Fruit fly (Drosophila melanogaster) whole organism, embryonic: Measurements from ENCODE around the gene mRpS7.

Experiments used
- Adf1 ChIP-seq: fragments of 200-800 bp; sonication (Bioruptor generic); IDR thresholded peaks from 2 replicates; pipeline ENCODE4 v1.3.6; 2022; ENCODE audit warnings: missing biosample characterization, missing genetic modification characterization
- Bteb2 ChIP-seq: fragments of 200-800 bp; sonication (Bioruptor generic); optimal IDR thresholded peaks from 2 replicates; lab custom pipeline; 2016; ENCODE audit warnings: missing biosample characterization, missing genetic modification characterization
- CG10274 ChIP-seq: fragments of 200-800 bp; sonication (Bioruptor generic); optimal IDR thresholded peaks from 3 replicates; lab custom pipeline; 2017; ENCODE audit warnings: missing biosample characterization, mild to moderate bottlenecking, missing genetic modification characterization
- CG10979 ChIP-seq: fragments of 200-800 bp; sonication (Bioruptor generic); optimal IDR thresholded peaks from 2 replicates; lab custom pipeline; 2018; ENCODE audit warnings: missing biosample characterization, mild to moderate bottlenecking, missing genetic modification characterization, moderate library complexity
- CG11398 ChIP-seq: fragments of 200-800 bp; sonication (Bioruptor generic); optimal IDR thresholded peaks from 2 replicates; lab custom pipeline; 2016; ENCODE audit warnings: missing biosample characterization, missing genetic modification characterization
- CG12299 ChIP-seq: fragments of 200-800 bp; sonication (Bioruptor generic); optimal IDR thresholded peaks from 2 replicates; lab custom pipeline; 2018; ENCODE audit warnings: missing biosample characterization, mild to moderate bottlenecking, missing genetic modification characterization
- CG12744 ChIP-seq: fragments of 200-800 bp; sonication (Bioruptor generic); optimal IDR thresholded peaks from 2 replicates; lab custom pipeline; 2016; ENCODE audit warnings: missing biosample characterization, missing genetic modification characterization
- CG12942 ChIP-seq: fragments of 200-800 bp; sonication (Bioruptor generic); optimal IDR thresholded peaks from 3 replicates; lab custom pipeline; 2016; ENCODE audit warnings: missing biosample characterization, missing genetic modification characterization
- CG14014 ChIP-seq: fragments of 200-800 bp; sonication (Bioruptor generic); IDR thresholded peaks from 2 replicates; pipeline ENCODE4 v1.3.6; 2022; ENCODE audit warnings: missing biosample characterization, missing genetic modification characterization
- CG14860 ChIP-seq: fragments of 200-800 bp; sonication (Bioruptor generic); IDR thresholded peaks from 3 replicates; pipeline ENCODE4 v1.3.6; 2022; ENCODE audit warnings: missing biosample characterization, missing genetic modification characterization; ENCODE audit not compliant: partially characterized antibody
- CG17186 ChIP-seq: fragments of 200-800 bp; sonication (Bioruptor generic); optimal IDR thresholded peaks from 3 replicates; lab custom pipeline; 2017; ENCODE audit warnings: missing biosample characterization, missing genetic modification reagents, missing genetic modification characterization
- CG17912 ChIP-seq: fragments of 200-800 bp; sonication (Bioruptor generic); optimal IDR thresholded peaks from 2 replicates; lab custom pipeline; 2018; ENCODE audit warnings: missing biosample characterization, mild to moderate bottlenecking, missing genetic modification characterization
- CG18599 ChIP-seq: fragments of 200-800 bp; sonication (Bioruptor generic); optimal IDR thresholded peaks from 3 replicates; lab custom pipeline; 2017; ENCODE audit warnings: missing biosample characterization, missing genetic modification characterization, mild to moderate bottlenecking, moderate library complexity, missing genetic modification reagents
- CG2116 ChIP-seq: fragments of 200-800 bp; sonication (Bioruptor generic); optimal IDR thresholded peaks from 3 replicates; lab custom pipeline; 2018; ENCODE audit warnings: missing biosample characterization, mild to moderate bottlenecking, missing genetic modification characterization
- CG2712 ChIP-seq: fragments of 200-800 bp; optimal IDR thresholded peaks from 3 replicates; lab custom pipeline; 2019; ENCODE audit warnings: missing biosample characterization, mild to moderate bottlenecking, missing genetic modification characterization, moderate library complexity
- CG30020 ChIP-seq: fragments of 200-800 bp; optimal IDR thresholded peaks from 2 replicates; lab custom pipeline; 2019; ENCODE audit warnings: missing biosample characterization, mild to moderate bottlenecking, missing genetic modification characterization, moderate library complexity
- CG34376 ChIP-seq: fragments of 200-800 bp; sonication (Bioruptor generic); optimal IDR thresholded peaks from 2 replicates; lab custom pipeline; 2018; ENCODE audit warnings: missing biosample characterization, mild to moderate bottlenecking, missing genetic modification characterization
- CG4282 ChIP-seq: fragments of 200-800 bp; sonication (Bioruptor generic); optimal IDR thresholded peaks from 2 replicates; lab custom pipeline; 2016; ENCODE audit warnings: missing biosample characterization, missing genetic modification characterization
- CG4707 ChIP-seq: fragments of 200-800 bp; sonication (Bioruptor generic); optimal IDR thresholded peaks from 2 replicates; lab custom pipeline; 2018; ENCODE audit warnings: missing biosample characterization, mild to moderate bottlenecking, missing genetic modification characterization, moderate library complexity
- CG9797 ChIP-seq: fragments of 200-800 bp; sonication (Bioruptor generic); optimal IDR thresholded peaks from 3 replicates; lab custom pipeline; 2018; ENCODE audit warnings: missing biosample characterization, mild to moderate bottlenecking, missing genetic modification characterization
- CG9817 ChIP-seq: fragments of 200-800 bp; sonication (Bioruptor generic); optimal IDR thresholded peaks from 2 replicates; lab custom pipeline; 2018; ENCODE audit warnings: missing biosample characterization, mild to moderate bottlenecking, missing genetic modification characterization, moderate library complexity
- CTCF ChIP-seq: fragments of 200-800 bp; sonication (Bioruptor generic); optimal IDR thresholded peaks from 2 replicates; lab custom pipeline; 2017; ENCODE audit warnings: missing biosample characterization, mild to moderate bottlenecking, missing genetic modification characterization, moderate library complexity
- CkIIα-i1 ChIP-seq: fragments of 200-800 bp; sonication (Bioruptor generic); IDR thresholded peaks from 2 replicates; pipeline ENCODE4 v1.3.6; 2022; ENCODE audit warnings: missing biosample characterization, missing genetic modification characterization
- Dbx ChIP-seq: fragments of 200-800 bp; sonication (Bioruptor generic); IDR thresholded peaks from 3 replicates; pipeline ENCODE4 v1.3.6; 2022; ENCODE audit warnings: missing biosample characterization, missing genetic modification characterization
- Dip3 ChIP-seq: fragments of 200-800 bp; sonication (Bioruptor generic); optimal IDR thresholded peaks from 3 replicates; lab custom pipeline; 2016; ENCODE audit warnings: missing biosample characterization, missing genetic modification characterization
- Dll ChIP-seq: fragments of 200-800 bp; sonication (Bioruptor generic); IDR thresholded peaks from 4 replicates; pipeline ENCODE4 v1.3.6; 2022; ENCODE audit warnings: missing biosample characterization, missing genetic modification characterization; ENCODE audit not compliant: partially characterized antibody
- Hey ChIP-seq: fragments of 200-800 bp; sonication (Bioruptor generic); optimal IDR thresholded peaks from 3 replicates; lab custom pipeline; 2018; ENCODE audit warnings: missing biosample characterization, mild to moderate bottlenecking, missing genetic modification characterization
- Kr ChIP-seq: fragments of 200-800 bp; sonication (Bioruptor generic); optimal IDR thresholded peaks from 2 replicates; lab custom pipeline; 2017; ENCODE audit warnings: missing biosample characterization, mild to moderate bottlenecking, missing genetic modification characterization
- Nf-YB ChIP-seq: fragments of 200-800 bp; sonication (Bioruptor generic); optimal IDR thresholded peaks from 3 replicates; lab custom pipeline; 2019; ENCODE audit warnings: missing biosample characterization, mild to moderate bottlenecking, missing genetic modification characterization, moderate library complexity
- Nf-YC ChIP-seq: fragments of 200-800 bp; optimal IDR thresholded peaks from 3 replicates; lab custom pipeline; 2019; ENCODE audit warnings: missing biosample characterization, mild to moderate bottlenecking, missing genetic modification characterization, moderate library complexity
- PHDP ChIP-seq: fragments of 200-800 bp; sonication (Bioruptor generic); optimal IDR thresholded peaks from 3 replicates; lab custom pipeline; 2018; ENCODE audit warnings: missing biosample characterization, mild to moderate bottlenecking, missing genetic modification characterization, moderate library complexity
- Side ChIP-seq: fragments of 200-800 bp; sonication (Bioruptor generic); optimal IDR thresholded peaks from 2 replicates; lab custom pipeline; 2016; ENCODE audit warnings: missing biosample characterization, missing genetic modification characterization
- YL-1 ChIP-seq: fragments of 200-800 bp; sonication (Bioruptor generic); optimal IDR thresholded peaks from 3 replicates; lab custom pipeline; 2017; ENCODE audit warnings: missing biosample characterization, mild to moderate bottlenecking, missing genetic modification characterization
- ap ChIP-seq: fragments of 200-800 bp; sonication (Bioruptor generic); IDR thresholded peaks from 2 replicates; pipeline ENCODE4 v1.3.6; 2022; ENCODE audit warnings: missing biosample characterization, missing genetic modification characterization
- chif ChIP-seq, 2 experiments: fragments of 200-800 bp; sonication (Bioruptor generic); optimal IDR thresholded peaks; 3 replicates each; lab custom pipeline; 2016; ENCODE audit warnings: missing biosample characterization in 2 of 2, missing genetic modification characterization in 2 of 2
- chn ChIP-seq: fragments of 200-800 bp; sonication (Bioruptor generic); optimal IDR thresholded peaks from 2 replicates; lab custom pipeline; 2016; ENCODE audit warnings: missing biosample characterization, missing genetic modification characterization
- ci ChIP-seq: fragments of 200-800 bp; sonication (Bioruptor generic); IDR thresholded peaks from 3 replicates; pipeline ENCODE4 v1.3.6; 2022; ENCODE audit warnings: missing biosample characterization, missing genetic modification characterization
- da ChIP-seq: fragments of 200-800 bp; sonication (Bioruptor generic); optimal IDR thresholded peaks from 2 replicates; lab custom pipeline; 2016; ENCODE audit warnings: missing biosample characterization, missing genetic modification characterization
- disco-r ChIP-seq: fragments of 200-800 bp; sonication (Bioruptor generic); optimal IDR thresholded peaks from 2 replicates; lab custom pipeline; 2016; ENCODE audit warnings: missing biosample characterization, missing genetic modification characterization
- h ChIP-seq: fragments of >200 bp; optimal IDR thresholded peaks from 2 replicates; lab custom pipeline; 2017
- hkb ChIP-seq, 2 experiments: fragments of 200-800 bp in 1 of 2; fragments of >200 bp in 1 of 2; sonication (Bioruptor generic) in 1 of 2; IDR thresholded peaks in 1 of 2; optimal IDR thresholded peaks in 1 of 2; 2 replicates each; pipeline versions ENCODE4 v1.3.6 to Lab custom; 2017 to 2022; ENCODE audit warnings: missing biosample characterization in 1 of 2, missing genetic modification characterization in 1 of 2
- hth ChIP-seq: fragments of >200 bp; optimal IDR thresholded peaks from 2 replicates; lab custom pipeline; 2017; ENCODE audit warnings: inconsistent platforms
- jigr1 ChIP-seq: fragments of 200-800 bp; sonication (Bioruptor generic); IDR thresholded peaks from 3 replicates; pipeline ENCODE4 v1.3.6; 2022; ENCODE audit warnings: missing biosample characterization, missing genetic modification characterization
- kni ChIP-seq: fragments of 200-800 bp; sonication (Bioruptor generic); optimal IDR thresholded peaks from 3 replicates; lab custom pipeline; 2017; ENCODE audit warnings: mild to moderate bottlenecking, missing biosample characterization, missing genetic modification reagents, missing genetic modification characterization
- luna ChIP-seq: fragments of 200-800 bp; sonication (Bioruptor generic); optimal IDR thresholded peaks from 2 replicates; lab custom pipeline; 2016; ENCODE audit warnings: missing biosample characterization, missing genetic modification characterization
- nerfin-2 ChIP-seq: fragments of 200-800 bp; sonication (Bioruptor generic); IDR thresholded peaks from 2 replicates; pipeline ENCODE4 v1.3.6; 2022; ENCODE audit warnings: missing biosample characterization, missing genetic modification characterization; ENCODE audit not compliant: partially characterized antibody
- onecut ChIP-seq: fragments of 200-800 bp; sonication (Bioruptor generic); IDR thresholded peaks from 2 replicates; pipeline ENCODE4 v1.3.6; 2022; ENCODE audit warnings: missing biosample characterization, missing genetic modification characterization
- pzg ChIP-seq: fragments of 200-800 bp; sonication (Bioruptor generic); optimal IDR thresholded peaks from 3 replicates; lab custom pipeline; 2018; ENCODE audit warnings: missing biosample characterization, mild to moderate bottlenecking, missing genetic modification characterization, moderate library complexity
- run ChIP-seq: fragments of 200-800 bp; sonication (Bioruptor generic); optimal IDR thresholded peaks from 3 replicates; lab custom pipeline; 2018; ENCODE audit warnings: missing biosample characterization, mild to moderate bottlenecking, missing genetic modification characterization
- sna ChIP-seq: fragments of 200-800 bp; sonication (Bioruptor generic); IDR thresholded peaks from 2 replicates; pipeline ENCODE4 v1.3.6; 2022; ENCODE audit warnings: missing biosample characterization, missing genetic modification characterization; ENCODE audit not compliant: partially characterized antibody
- sr ChIP-seq: fragments of 200-800 bp; sonication (Bioruptor generic); IDR thresholded peaks from 3 replicates; pipeline ENCODE4 v1.3.6; 2022; ENCODE audit warnings: missing biosample characterization, missing genetic modification characterization
- stc ChIP-seq: fragments of 200-800 bp; sonication (Bioruptor generic); IDR thresholded peaks from 2 replicates; pipeline ENCODE4 v1.3.6; 2022; ENCODE audit warnings: missing biosample characterization, missing genetic modification characterization
- tio ChIP-seq: fragments of 200-800 bp; sonication (Bioruptor generic); optimal IDR thresholded peaks from 2 replicates; lab custom pipeline; 2017; ENCODE audit warnings: missing biosample characterization, missing genetic modification characterization, inconsistent platforms

The mRpS7 gene

DNA sequence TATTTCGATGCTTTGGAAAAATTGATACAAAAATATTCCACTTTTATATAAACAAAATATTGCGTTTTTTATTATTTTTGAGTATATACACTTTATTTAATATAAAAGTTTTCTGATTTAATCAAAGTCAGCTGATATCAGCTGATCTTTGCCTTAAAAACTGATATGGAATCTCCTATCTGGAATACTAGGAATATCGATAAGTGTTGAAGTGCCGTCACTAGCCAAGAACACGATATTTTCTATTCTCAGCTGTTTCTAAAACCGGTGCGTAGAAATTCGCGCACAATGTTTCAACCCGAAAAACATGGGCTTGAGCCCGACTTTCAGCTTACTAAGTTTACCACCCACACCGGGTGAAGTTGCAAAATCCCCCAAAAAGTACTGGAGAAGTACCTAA, 44.0 kb upstream of the mRpS7 start, which contains the start of gene Sps2 (continued):
- TF ChIP-seq Bteb2 (GFP tag; lab: Kevin White, UChicago) (no peak), CG12942 (no peak), CG9817 (tag; lab: Kevin White, UChicago) (no peak), CG34376 (GFP tag; lab: Kevin White, UChicago) (peak; percentile 52), chif (GFP tag; optimal IDR thresholded peaks at IDR 0.05; lab: Kevin White, UChicago) (no peak), Nf-YC (peak; percentile 25), ap (GFP tag; lab: Robert Waterston, UW) (no peak), CG14860 (GFP tag; lab: Robert Waterston, UW) (peak; percentile 40; the same call in 1 of the 3 replicates), nerfin-2 (GFP tag; lab: Robert Waterston, UW) (no peak), pzg (GFP tag; lab: Kevin White, UChicago) (peak; percentile 54), CG12299 (no peak), CG2116 (GFP tag; lab: Kevin White, UChicago) (peak; percentile 24), CG4282 (GFP tag; lab: Kevin White, UChicago) (no peak), CG9797 (GFP tag; lab: Kevin White, UChicago) (no peak), stc (GFP tag; lab: Robert Waterston, UW) (no peak), Side (no peak), h (no peak), CG10274 (GFP tag; lab: Kevin White, UChicago) (no peak), da (GFP tag; lab: Kevin White, UChicago) (no peak), CkIIα-i1 (no peak), CTCF (no peak), luna (GFP tag; lab: Kevin White, UChicago) (no peak), run (tag; lab: Kevin White, UChicago) (no peak), CG10979 (tag; lab: Kevin White, UChicago) (peak; percentile 24), disco-r (GFP tag; lab: Kevin White, UChicago) (no peak), Adf1 (GFP tag; lab: Robert Waterston, UW) (no peak), CG14014 (GFP tag; lab: Robert Waterston, UW) (no peak), CG2712 (tag; lab: Kevin White, UChicago) (peak; percentile 45), jigr1 (GFP tag; lab: Robert Waterston, UW) (no peak), Dbx (GFP tag; lab: Robert Waterston, UW) (no peak), chn (GFP tag; lab: Kevin White, UChicago) (no peak), CG4707 (GFP tag; lab: Kevin White, UChicago) (no peak), sna (GFP tag; lab: Robert Waterston, UW) (peak; percentile 66), CG30020 (tag; lab: Kevin White, UChicago) (peak; percentile 85), tio (GFP tag; lab: Kevin White, UChicago) (no peak), Dll (peak; percentile 82), hkb (optimal IDR thresholded peaks at IDR 0.05; lab: Kevin White, UChicago) (no peak), hkb (GFP tag; IDR thresholded peaks at IDR 0.05; lab: Robert Waterston, UW) (no peak), CG17186 (GFP tag; lab: Kevin White, UChicago) (no peak), hth (no peak), Kr (GFP tag; lab: Kevin White, UChicago) (no peak), ci (GFP tag; lab: Robert Waterston, UW) (no peak), CG11398 (no peak), CG18599 (GFP tag; lab: Kevin White, UChicago) (no peak), PHDP (no peak), sr (GFP tag; lab: Robert Waterston, UW) (no peak), kni (GFP tag; lab: Kevin White, UChicago) (no peak), YL-1 (GFP tag; lab: Kevin White, UChicago) (no peak), CG17912 (no peak), Hey (tag; lab: Kevin White, UChicago) (no peak), Dip3 (no peak), CG12744 (GFP tag; lab: Kevin White, UChicago) (no peak), onecut (GFP tag; lab: Robert Waterston, UW) (no peak), Nf-YB (no peak)
